Worm (Caenorhabditis elegans) whole organism, L4 larva: ENCODE measurements around the gene R02F2.9.

Experiments used
- daf-8 ChIP-seq: fragments of 200-800 bp; sonication (Bioruptor generic); IDR thresholded peaks from 2 replicates; pipeline ENCODE4 v1.3.6; 2022; ENCODE audit warnings: missing genetic modification characterization, missing compliant biosample characterization
- lsy-2 ChIP-seq, 2 experiments: fragments of 150-350 bp in 1 of 2; sonication (generic microtip) in 1 of 2; optimal IDR thresholded peaks; 2 replicates each; lab custom pipeline; 2014 to 2017; ENCODE audit warnings: missing biosample characterization in 2 of 2, missing genetic modification characterization in 2 of 2
- madf-5 ChIP-seq, 2 experiments: fragments of 200-800 bp; sonication (Bioruptor generic); IDR thresholded peaks; 2 replicates each; pipeline ENCODE4 v1.3.6; 2022; ENCODE audit warnings: missing compliant biosample characterization in 2 of 2, missing genetic modification characterization in 2 of 2
- nhr-237 ChIP-seq: sonication (generic microtip); optimal IDR thresholded peaks from 2 replicates; lab custom pipeline; 2017; ENCODE audit warnings: missing biosample characterization, missing genetic modification characterization
- unc-130 ChIP-seq: sonication (generic microtip); optimal IDR thresholded peaks from 2 replicates; lab custom pipeline; 2016; ENCODE audit warnings: missing genetic modification reagents, missing genetic modification characterization, missing compliant biosample characterization

- TF ChIP-seq madf-5 (GFP tag; IDR thresholded peaks at IDR 0.05; lab: Robert Waterston, UW) (no peak), nhr-237 (no peak), daf-8 (GFP tag; lab: Robert Waterston, UW) (no peak), unc-130 (GFP tag; lab: Kevin White, UChicago) (no peak), lsy-2 (tag; optimal IDR thresholded peaks at IDR 0.05; lab: Kevin White, UChicago) (peak in 1 of 2 experiments; percentile 52)
These were observed 7.1 kb downstream of the R02F2.9 start for ce11 chrIII:5506023-5506597.
